Worm (Caenorhabditis elegans) whole organism, L3 larva: ENCODE results near the gene srh-146.

Experiments used
- R02D3.7 ChIP-seq: fragments of 150-350 bp; optimal IDR thresholded peaks from 2 replicates; lab custom pipeline; 2014; ENCODE audit warnings: missing biosample characterization, missing genetic modification characterization
- ZK546.5 ChIP-seq: sonication (generic microtip); optimal IDR thresholded peaks from 2 replicates; lab custom pipeline; 2017; ENCODE audit warnings: missing biosample characterization, missing genetic modification characterization
- aly-2 ChIP-seq: fragments of 150-350 bp; optimal IDR thresholded peaks from 2 replicates; lab custom pipeline; 2014; ENCODE audit warnings: missing biosample characterization, missing genetic modification characterization
- ceh-16 ChIP-seq: sonication (generic microtip); optimal IDR thresholded peaks from 2 replicates; lab custom pipeline; 2017; ENCODE audit warnings: missing biosample characterization, missing genetic modification characterization
- ceh-28 ChIP-seq: fragments of 150-350 bp; optimal IDR thresholded peaks from 2 replicates; lab custom pipeline; 2014; ENCODE audit warnings: missing biosample characterization, missing genetic modification reagents, missing genetic modification characterization
- ceh-82 ChIP-seq: fragments of 150-350 bp; optimal IDR thresholded peaks from 2 replicates; lab custom pipeline; 2014; ENCODE audit warnings: missing biosample characterization, missing genetic modification characterization
- daf-12 ChIP-seq: fragments of 150-350 bp; optimal IDR thresholded peaks from 2 replicates; lab custom pipeline; 2014; ENCODE audit warnings: missing biosample characterization, missing genetic modification reagents, missing genetic modification characterization
- egl-27 ChIP-seq: sonication (generic microtip); optimal IDR thresholded peaks from 4 replicates; lab custom pipeline; 2017; ENCODE audit warnings: missing biosample characterization, missing genetic modification reagents, missing genetic modification characterization
- egl-5 ChIP-seq: fragments of 150-350 bp; optimal IDR thresholded peaks from 2 replicates; lab custom pipeline; 2017; ENCODE audit warnings: missing biosample characterization, missing genetic modification reagents, missing genetic modification characterization, inconsistent platforms
- elt-1 ChIP-seq: fragments of 150-350 bp; optimal IDR thresholded peaks from 2 replicates; lab custom pipeline; 2014; ENCODE audit warnings: missing biosample characterization, missing genetic modification characterization
- elt-2 ChIP-seq: sonication (generic microtip); optimal IDR thresholded peaks from 2 replicates; lab custom pipeline; 2016; ENCODE audit warnings: missing genetic modification reagents, mild to moderate bottlenecking, missing genetic modification characterization, missing compliant biosample characterization
- elt-3 ChIP-seq, 3 experiments: fragments of 150-350 bp in 1 of 3; sonication (generic microtip) in 2 of 3; optimal IDR thresholded peaks; 2 replicates in 2 of 3; 4 replicates in 1 of 3; lab custom pipeline; 2014 to 2017; ENCODE audit warnings: missing biosample characterization in 3 of 3, missing genetic modification characterization in 3 of 3
- fkh-10 ChIP-seq: sonication (generic microtip); optimal IDR thresholded peaks from 2 replicates; lab custom pipeline; 2017; ENCODE audit warnings: missing biosample characterization, missing genetic modification reagents, missing genetic modification characterization
- fkh-2 ChIP-seq: fragments of 150-350 bp; optimal IDR thresholded peaks from 2 replicates; lab custom pipeline; 2014; ENCODE audit warnings: missing biosample characterization, missing genetic modification reagents, missing genetic modification characterization
- fos-1 ChIP-seq: fragments of 150-350 bp; optimal IDR thresholded peaks from 2 replicates; lab custom pipeline; 2014; ENCODE audit warnings: missing biosample characterization, missing genetic modification characterization
- hmg-11 ChIP-seq: sonication (generic microtip); optimal IDR thresholded peaks from 2 replicates; lab custom pipeline; 2016; ENCODE audit warnings: missing genetic modification characterization, missing compliant biosample characterization
- lin-15B ChIP-seq: fragments of 150-350 bp; optimal IDR thresholded peaks from 2 replicates; lab custom pipeline; 2014; ENCODE audit warnings: missing biosample characterization, missing genetic modification characterization
- lin-39 ChIP-seq: fragments of 150-350 bp; optimal IDR thresholded peaks from 2 replicates; lab custom pipeline; 2018; ENCODE audit warnings: missing biosample characterization, missing genetic modification reagents, missing genetic modification characterization
- lsy-12 ChIP-seq: sonication (generic microtip); optimal IDR thresholded peaks from 2 replicates; lab custom pipeline; 2016; ENCODE audit warnings: mild to moderate bottlenecking, missing genetic modification characterization, missing compliant biosample characterization
- mdl-1 ChIP-seq: fragments of 150-350 bp; optimal IDR thresholded peaks from 2 replicates; lab custom pipeline; 2014; ENCODE audit warnings: missing biosample characterization, missing genetic modification characterization
- mml-1 ChIP-seq: fragments of 150-350 bp; sonication (generic microtip); optimal IDR thresholded peaks from 3 replicates; lab custom pipeline; 2014; ENCODE audit warnings: missing biosample characterization, missing genetic modification characterization
- nhr-11 ChIP-seq: fragments of 150-350 bp; optimal IDR thresholded peaks from 2 replicates; lab custom pipeline; 2014; ENCODE audit warnings: missing biosample characterization, missing genetic modification characterization
- nhr-12 ChIP-seq: fragments of 150-350 bp; optimal IDR thresholded peaks from 2 replicates; lab custom pipeline; 2014; ENCODE audit warnings: missing biosample characterization, missing genetic modification characterization
- nhr-237 ChIP-seq: fragments of 150-350 bp; optimal IDR thresholded peaks from 2 replicates; lab custom pipeline; 2014; ENCODE audit warnings: missing biosample characterization, missing genetic modification characterization
- nhr-25 ChIP-seq: sonication (generic microtip); optimal IDR thresholded peaks from 2 replicates; lab custom pipeline; 2017; ENCODE audit warnings: missing biosample characterization, missing genetic modification characterization
- nhr-28 ChIP-seq: fragments of 150-350 bp; optimal IDR thresholded peaks from 2 replicates; lab custom pipeline; 2014; ENCODE audit warnings: missing biosample characterization, missing genetic modification characterization
- nhr-43 ChIP-seq: sonication (generic microtip); optimal IDR thresholded peaks from 2 replicates; lab custom pipeline; 2016; ENCODE audit warnings: mild to moderate bottlenecking, missing genetic modification characterization, missing compliant biosample characterization; ENCODE audit not compliant: poor library complexity, severe bottlenecking
- nhr-67 ChIP-seq: fragments of 150-350 bp; optimal IDR thresholded peaks from 2 replicates; lab custom pipeline; 2014; ENCODE audit warnings: missing biosample characterization, missing genetic modification characterization
- nhr-76 ChIP-seq: fragments of 150-350 bp; sonication (generic microtip); optimal IDR thresholded peaks from 5 replicates; lab custom pipeline; 2014; ENCODE audit warnings: missing biosample characterization, missing genetic modification characterization
- nhr-77 ChIP-seq: fragments of 150-350 bp; optimal IDR thresholded peaks from 2 replicates; lab custom pipeline; 2014; ENCODE audit warnings: missing biosample characterization, missing genetic modification characterization
- pha-4 ChIP-seq: fragments of 150-350 bp; optimal IDR thresholded peaks from 2 replicates; lab custom pipeline; 2014; ENCODE audit warnings: missing biosample characterization, missing genetic modification reagents, missing genetic modification characterization
- pqm-1 ChIP-seq: fragments of 150-350 bp; optimal IDR thresholded peaks from 2 replicates; lab custom pipeline; 2017; ENCODE audit warnings: missing biosample characterization, missing genetic modification characterization, inconsistent platforms
- sea-2 ChIP-seq: fragments of 150-350 bp; sonication (generic microtip); optimal IDR thresholded peaks from 4 replicates; lab custom pipeline; 2014; ENCODE audit warnings: missing biosample characterization, missing genetic modification reagents, missing genetic modification characterization
- skn-1 ChIP-seq: fragments of 150-350 bp; optimal IDR thresholded peaks from 2 replicates; lab custom pipeline; 2014; ENCODE audit warnings: missing biosample characterization, missing genetic modification characterization
- snpc-4 ChIP-seq: fragments of 150-350 bp; optimal IDR thresholded peaks from 2 replicates; lab custom pipeline; 2014; ENCODE audit warnings: missing biosample characterization, missing genetic modification characterization
- tbx-2 ChIP-seq: sonication (generic microtip); optimal IDR thresholded peaks from 2 replicates; lab custom pipeline; 2016; ENCODE audit warnings: mild to moderate bottlenecking, missing genetic modification characterization, missing compliant biosample characterization
- unc-62 ChIP-seq: fragments of 150-350 bp; sonication (generic microtip); optimal IDR thresholded peaks from 4 replicates; lab custom pipeline; 2014; ENCODE audit warnings: missing biosample characterization, missing genetic modification reagents, missing genetic modification characterization
- zag-1 ChIP-seq: fragments of 150-350 bp; optimal IDR thresholded peaks from 2 replicates; lab custom pipeline; 2014; ENCODE audit warnings: missing biosample characterization, missing genetic modification characterization
- ztf-4 ChIP-seq: fragments of 150-350 bp; optimal IDR thresholded peaks from 2 replicates; lab custom pipeline; 2014; ENCODE audit warnings: missing biosample characterization, missing genetic modification characterization

The srh-146 gene

ce11 chrV:2909525-2909924 lies 4.5 kb upstream of the srh-146 start, which contains the start of gene zmp-3:
Gene zmp-3, minus strand, starts transcription at chrV:2909625.
- TF ChIP-seq daf-12 (no peak), ceh-82 (tag; lab: Kevin White, UChicago) (no peak), fos-1 (tag; lab: Kevin White, UChicago) (no peak), ZK546.5 (tag; lab: Kevin White, UChicago) (no peak), nhr-11 (tag; lab: Kevin White, UChicago) (no peak), tbx-2 (no peak), nhr-76 (tag; lab: Kevin White, UChicago) (no peak), R02D3.7 (no peak), hmg-11 (tag; lab: Kevin White, UChicago) (no peak), egl-27 (tag; lab: Kevin White, UChicago) (no peak), nhr-12 (tag; lab: Kevin White, UChicago) (no peak), elt-1 (tag; lab: Kevin White, UChicago) (no peak), pqm-1 (no peak), nhr-237 (tag; lab: Kevin White, UChicago) (no peak), egl-5 (tag; lab: Kevin White, UChicago) (no peak)
- TF ChIP-seq, all 47 proteins: peak for 0

- TF ChIP-seq tbx-2 (no peak), nhr-25 (tag; lab: Kevin White, UChicago) (no peak), pqm-1 (no peak), pha-4 (no peak), elt-2 (tag; lab: Kevin White, UChicago) (no peak)
Observed at ce11 chrV:2912901-2913300, 1.1 kb upstream of the srh-146 start, which contains the start of gene C31B8.9. Gene C31B8.9, minus strand, starts transcription at chrV:2913001.

- TF ChIP-seq fkh-2 (tag; lab: Kevin White, UChicago) (no peak), nhr-76 (tag; lab: Kevin White, UChicago) (no peak), elt-3 (tag; optimal IDR thresholded peaks at IDR 0.05; lab: Kevin White, UChicago) (no peak), nhr-237 (tag; lab: Kevin White, UChicago) (no peak), nhr-28 (tag; lab: Kevin White, UChicago) (no peak), nhr-25 (tag; lab: Kevin White, UChicago) (no peak), mml-1 (no peak), snpc-4 (tag; lab: Kevin White, UChicago) (no peak), mdl-1 (tag; lab: Kevin White, UChicago) (no peak), ceh-28 (tag; lab: Kevin White, UChicago) (no peak), fkh-10 (GFP tag; lab: Kevin White, UChicago) (no peak), ztf-4 (no peak), lin-15B (tag; lab: Kevin White, UChicago) (no peak), nhr-77 (tag; lab: Kevin White, UChicago) (no peak), unc-62 (GFP tag; lab: Kevin White, UChicago) (no peak), lsy-12 (tag; lab: Kevin White, UChicago) (no peak), nhr-43 (tag; lab: Kevin White, UChicago) (no peak)
Observed at ce11 chrV:2920125-2920524, 6.1 kb downstream of the srh-146 start.

- no peak for TF ChIP-seq ztf-4
- no peak for TF ChIP-seq zag-1 (tag; lab: Kevin White, UChicago)
- no peak for TF ChIP-seq lin-15B (tag; lab: Kevin White, UChicago)
- no peak for TF ChIP-seq nhr-67 (tag; lab: Kevin White, UChicago)
- no peak for TF ChIP-seq mdl-1 (tag; lab: Kevin White, UChicago)
- TF ChIP-seq unc-62 (GFP tag; lab: Kevin White, UChicago) = no peak
- no peak for TF ChIP-seq elt-3 (tag; optimal IDR thresholded peaks at IDR 0.05; lab: Kevin White, UChicago)
- no peak for TF ChIP-seq lsy-12 (tag; lab: Kevin White, UChicago)
- no peak for TF ChIP-seq tbx-2
- TF ChIP-seq sea-2 (GFP tag; lab: Kevin White, UChicago) = no peak
- TF ChIP-seq lin-39 (tag; lab: Kevin White, UChicago) = no peak
- TF ChIP-seq nhr-237 (tag; lab: Kevin White, UChicago) = no peak
- TF ChIP-seq fkh-10 (GFP tag; lab: Kevin White, UChicago) = no peak
- no peak for TF ChIP-seq skn-1 (tag; lab: Kevin White, UChicago)
- TF ChIP-seq nhr-28 (tag; lab: Kevin White, UChicago) = no peak
- no peak for TF ChIP-seq R02D3.7
- no peak for TF ChIP-seq aly-2 (tag; lab: Kevin White, UChicago)
- TF ChIP-seq mml-1 = no peak
- no peak for TF ChIP-seq ceh-16
- TF ChIP-seq, all 47 proteins: peak for 0
Observed at ce11 chrV:2922594-2922993, 8.5 kb downstream of the srh-146 start, which contains the start of gene srh-38. Gene srh-38, minus strand, starts transcription at chrV:2922694.
